Fruit fly (Drosophila melanogaster) whole organism, adult: ENCODE measurements around the gene yellow-e.

ENCODE experiments used
- CG12768 ChIP-seq: fragments of 200-800 bp; sonication (Bioruptor generic); optimal IDR thresholded peaks from 2 replicates; lab custom pipeline; 2017; ENCODE audit warnings: missing biosample characterization, missing genetic modification characterization, mild to moderate bottlenecking, moderate library complexity, missing genetic modification reagents
- CG33017 ChIP-seq: fragments of 200-800 bp; sonication (Bioruptor generic); optimal IDR thresholded peaks from 2 replicates; lab custom pipeline; 2018; ENCODE audit warnings: missing biosample characterization, mild to moderate bottlenecking, missing genetic modification characterization, moderate library complexity
- CG5204 ChIP-seq: fragments of 200-800 bp; sonication (Bioruptor generic); optimal IDR thresholded peaks from 2 replicates; lab custom pipeline; 2016; ENCODE audit warnings: missing biosample characterization, missing genetic modification characterization
- CG7101 ChIP-seq: fragments of 200-800 bp; sonication (Bioruptor generic); optimal IDR thresholded peaks from 2 replicates; lab custom pipeline; 2018; ENCODE audit warnings: missing biosample characterization, mild to moderate bottlenecking, missing genetic modification characterization, moderate library complexity
- Hr96 ChIP-seq: fragments of 200-800 bp; sonication (Bioruptor generic); optimal IDR thresholded peaks from 2 replicates; lab custom pipeline; 2016; ENCODE audit warnings: missing biosample characterization, missing genetic modification characterization
- Mnt ChIP-seq: fragments of 200-800 bp; sonication (Bioruptor generic); optimal IDR thresholded peaks from 2 replicates; lab custom pipeline; 2016; ENCODE audit warnings: missing biosample characterization, mild to moderate bottlenecking, missing genetic modification characterization
- bab1 ChIP-seq: fragments of 200-800 bp; sonication (Bioruptor generic); optimal IDR thresholded peaks from 3 replicates; lab custom pipeline; 2019; ENCODE audit warnings: missing biosample characterization, mild to moderate bottlenecking, missing genetic modification characterization, moderate library complexity
- kay ChIP-seq: fragments of 200-800 bp; sonication (Bioruptor generic); peaks from one replicate; lab custom pipeline; 2016; ENCODE audit warnings: missing biosample characterization, missing genetic modification characterization, borderline replicate concordance
- ovo ChIP-seq: fragments of 200-800 bp; sonication (Bioruptor generic); optimal IDR thresholded peaks from 2 replicates; lab custom pipeline; 2016; ENCODE audit warnings: missing biosample characterization, missing genetic modification characterization
- tj ChIP-seq: fragments of 200-800 bp; sonication (Bioruptor generic); optimal IDR thresholded peaks from 3 replicates; lab custom pipeline; 2017; ENCODE audit warnings: missing biosample characterization, mild to moderate bottlenecking, missing genetic modification characterization, moderate library complexity
- toe ChIP-seq: fragments of 200-800 bp; sonication (Bioruptor generic); optimal IDR thresholded peaks from 2 replicates; lab custom pipeline; 2016; ENCODE audit warnings: missing biosample characterization, missing genetic modification characterization

DNA sequence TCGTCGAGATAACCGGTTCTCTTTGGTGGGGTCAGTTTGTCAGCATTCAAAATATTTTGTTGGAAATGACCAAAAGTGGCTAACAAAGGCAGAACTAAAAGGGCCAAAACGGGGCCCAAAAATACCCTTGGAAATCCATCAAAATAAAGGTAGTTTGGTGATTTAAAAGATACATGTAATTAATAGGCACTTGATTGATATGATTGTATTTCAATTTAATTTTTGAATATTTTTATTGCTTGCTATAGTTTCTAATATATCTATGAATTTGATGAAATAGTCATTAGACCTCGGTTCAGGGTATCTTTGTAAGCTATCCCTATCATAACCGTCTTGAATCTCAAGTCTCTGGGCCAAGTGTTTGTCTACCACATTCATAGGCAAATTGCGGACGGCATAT is 38.9 kb upstream of the yellow-e start:
- no peak for TF ChIP-seq Hr96 (GFP tag; lab: Kevin White, UChicago)
- peak; percentile 66 for TF ChIP-seq kay
- no peak for TF ChIP-seq CG7101 (tag; lab: Kevin White, UChicago)
- TF ChIP-seq tj: no peak
- no peak for TF ChIP-seq bab1 (GFP tag; lab: Kevin White, UChicago)
- TF ChIP-seq Mnt (GFP tag; lab: Kevin White, UChicago): no peak
- no peak for TF ChIP-seq toe (GFP tag; lab: Kevin White, UChicago)
- TF ChIP-seq CG33017 (tag; lab: Kevin White, UChicago): no peak
- TF ChIP-seq ovo (GFP tag; lab: Kevin White, UChicago): no peak
- no peak for TF ChIP-seq CG12768 (GFP tag; lab: Kevin White, UChicago)
- no peak for TF ChIP-seq CG5204 (GFP tag; lab: Kevin White, UChicago)
